Fruit fly (Drosophila melanogaster) whole organism, prepupa: ENCODE measurements around the gene Elovl7.

Experiments used
- Blimp-1 ChIP-seq: fragments of 200-800 bp; sonication (Bioruptor generic); optimal IDR thresholded peaks from 3 replicates; lab custom pipeline; 2017; ENCODE audit warnings: missing biosample characterization, missing genetic modification characterization, mild to moderate bottlenecking, moderate library complexity, missing genetic modification reagents
- CG10669 ChIP-seq: fragments of 200-800 bp; sonication (Bioruptor generic); optimal IDR thresholded peaks from 3 replicates; lab custom pipeline; 2018; ENCODE audit warnings: missing biosample characterization, mild to moderate bottlenecking, missing genetic modification characterization, moderate library complexity
- CG11762 ChIP-seq: fragments of 200-800 bp; sonication (Bioruptor generic); optimal IDR thresholded peaks from 3 replicates; lab custom pipeline; 2016; ENCODE audit warnings: missing biosample characterization, missing genetic modification characterization; ENCODE audit not compliant: insufficient read depth
- CG11902 ChIP-seq: fragments of 200-800 bp; sonication (Bioruptor generic); optimal IDR thresholded peaks from 3 replicates; lab custom pipeline; 2016; ENCODE audit warnings: missing biosample characterization, missing genetic modification characterization
- CG15336 ChIP-seq: fragments of 200-800 bp; sonication (Bioruptor generic); IDR thresholded peaks from 2 replicates; pipeline ENCODE4 v1.3.6; 2022; ENCODE audit warnings: missing biosample characterization, missing genetic modification characterization
- CG1621 ChIP-seq: fragments of 200-800 bp; sonication (Bioruptor generic); optimal IDR thresholded peaks from 3 replicates; lab custom pipeline; 2018; ENCODE audit warnings: missing biosample characterization, mild to moderate bottlenecking, missing genetic modification characterization
- CG16779 ChIP-seq: fragments of 200-800 bp; sonication (Bioruptor generic); optimal IDR thresholded peaks from 3 replicates; lab custom pipeline; 2017; ENCODE audit warnings: missing biosample characterization, mild to moderate bottlenecking, missing genetic modification characterization
- CG3032 ChIP-seq: fragments of 200-800 bp; optimal IDR thresholded peaks from 2 replicates; lab custom pipeline; 2019; ENCODE audit warnings: missing biosample characterization, mild to moderate bottlenecking, missing genetic modification characterization, moderate library complexity
- CG31627 ChIP-seq: fragments of 200-800 bp; sonication (Bioruptor generic); optimal IDR thresholded peaks from 3 replicates; lab custom pipeline; 2016; ENCODE audit warnings: missing biosample characterization, missing genetic modification characterization
- CG3919 ChIP-seq: fragments of 200-800 bp; sonication (Bioruptor generic); optimal IDR thresholded peaks from 3 replicates; lab custom pipeline; 2016; ENCODE audit warnings: missing biosample characterization, missing genetic modification characterization
- CG4318 ChIP-seq: fragments of 200-800 bp; sonication (Bioruptor generic); optimal IDR thresholded peaks from 3 replicates; lab custom pipeline; 2017; ENCODE audit warnings: missing biosample characterization, mild to moderate bottlenecking, missing genetic modification characterization
- CG6163 ChIP-seq: fragments of 200-800 bp; sonication (Bioruptor generic); IDR thresholded peaks from 3 replicates; pipeline ENCODE4 v1.3.6; 2022; ENCODE audit warnings: missing biosample characterization, missing genetic modification characterization
- CG6276 ChIP-seq: fragments of 200-800 bp; sonication (Bioruptor generic); optimal IDR thresholded peaks from 2 replicates; lab custom pipeline; 2017; ENCODE audit warnings: missing biosample characterization, mild to moderate bottlenecking, missing genetic modification characterization
- CG6792 ChIP-seq: fragments of 200-800 bp; sonication (Bioruptor generic); optimal IDR thresholded peaks from 3 replicates; lab custom pipeline; 2016; ENCODE audit warnings: missing biosample characterization, missing genetic modification characterization
- CG6808 ChIP-seq: fragments of 200-800 bp; sonication (Bioruptor generic); optimal IDR thresholded peaks from 3 replicates; lab custom pipeline; 2017; ENCODE audit warnings: missing biosample characterization, missing genetic modification characterization, mild to moderate bottlenecking, moderate library complexity, missing genetic modification reagents
- CG6854 ChIP-seq: fragments of 200-800 bp; sonication (Bioruptor generic); optimal IDR thresholded peaks from 2 replicates; lab custom pipeline; 2017; ENCODE audit warnings: missing biosample characterization, mild to moderate bottlenecking, missing genetic modification characterization
- CG7368 ChIP-seq: fragments of 200-800 bp; sonication (Bioruptor generic); optimal IDR thresholded peaks from 3 replicates; lab custom pipeline; 2016; ENCODE audit warnings: missing biosample characterization, missing genetic modification characterization
- CG8119 ChIP-seq: fragments of 200-800 bp; sonication (Bioruptor generic); IDR thresholded peaks from 3 replicates; pipeline ENCODE4 v1.3.6; 2022; ENCODE audit warnings: missing biosample characterization, missing genetic modification characterization
- CG8319 ChIP-seq: fragments of 200-800 bp; sonication (Bioruptor generic); optimal IDR thresholded peaks from 3 replicates; lab custom pipeline; 2016; ENCODE audit warnings: missing biosample characterization, missing genetic modification characterization
- CG8632 ChIP-seq: fragments of 200-800 bp; sonication (Bioruptor generic); optimal IDR thresholded peaks from 3 replicates; lab custom pipeline; 2016; ENCODE audit warnings: missing biosample characterization, missing genetic modification characterization
- CG9139 ChIP-seq: fragments of 200-800 bp; sonication (Bioruptor generic); optimal IDR thresholded peaks from 3 replicates; lab custom pipeline; 2017; ENCODE audit warnings: missing biosample characterization, mild to moderate bottlenecking, missing genetic modification characterization
- Ets21C ChIP-seq: fragments of 200-800 bp; sonication (Bioruptor generic); optimal IDR thresholded peaks from 3 replicates; lab custom pipeline; 2016; ENCODE audit warnings: missing biosample characterization, missing genetic modification characterization
- Hr4 ChIP-seq: fragments of 200-800 bp; sonication (Bioruptor generic); optimal IDR thresholded peaks from 3 replicates; lab custom pipeline; 2016; ENCODE audit warnings: missing biosample characterization, missing genetic modification characterization
- Lpt ChIP-seq: fragments of 200-800 bp; sonication (Bioruptor generic); optimal IDR thresholded peaks from 3 replicates; lab custom pipeline; 2016; ENCODE audit warnings: missing biosample characterization, missing genetic modification characterization
- OdsH ChIP-seq: fragments of 200-800 bp; sonication (Bioruptor generic); optimal IDR thresholded peaks from 3 replicates; lab custom pipeline; 2016; ENCODE audit warnings: missing biosample characterization, missing genetic modification characterization
- Sox102F ChIP-seq: fragments of 200-800 bp; sonication (Bioruptor generic); optimal IDR thresholded peaks from 2 replicates; lab custom pipeline; 2016; ENCODE audit warnings: missing biosample characterization, mild to moderate bottlenecking, missing genetic modification characterization
- Sox15 ChIP-seq: fragments of 200-800 bp; sonication (Bioruptor generic); optimal IDR thresholded peaks from 3 replicates; lab custom pipeline; 2016; ENCODE audit warnings: missing biosample characterization, missing genetic modification characterization
- achi ChIP-seq: fragments of 200-800 bp; sonication (Bioruptor generic); optimal IDR thresholded peaks from 3 replicates; lab custom pipeline; 2016; ENCODE audit warnings: missing biosample characterization, missing genetic modification characterization
- cyc ChIP-seq: fragments of 200-800 bp; sonication (Bioruptor generic); optimal IDR thresholded peaks from 3 replicates; lab custom pipeline; 2016; ENCODE audit warnings: missing biosample characterization, missing genetic modification characterization
- dac ChIP-seq: fragments of 200-800 bp; sonication (Bioruptor generic); optimal IDR thresholded peaks from 2 replicates; lab custom pipeline; 2017; ENCODE audit warnings: missing biosample characterization, mild to moderate bottlenecking, missing genetic modification characterization
- dsx ChIP-seq: fragments of 200-800 bp; optimal IDR thresholded peaks from 3 replicates; lab custom pipeline; 2019; ENCODE audit warnings: missing biosample characterization, mild to moderate bottlenecking, missing genetic modification characterization, moderate library complexity; ENCODE audit not compliant: poor library complexity, severe bottlenecking
- eg ChIP-seq: fragments of 200-800 bp; sonication (Bioruptor generic); IDR thresholded peaks from 3 replicates; pipeline ENCODE4 v1.3.6; 2022; ENCODE audit warnings: missing biosample characterization, missing genetic modification characterization
- esn ChIP-seq: fragments of 200-800 bp; sonication (Bioruptor generic); optimal IDR thresholded peaks from 2 replicates; lab custom pipeline; 2016; ENCODE audit warnings: missing biosample characterization, mild to moderate bottlenecking, missing genetic modification characterization, moderate library complexity
- fd59A ChIP-seq: fragments of 200-800 bp; sonication (Bioruptor generic); optimal IDR thresholded peaks from 2 replicates; lab custom pipeline; 2017; ENCODE audit warnings: missing biosample characterization, mild to moderate bottlenecking, missing genetic modification characterization, missing genetic modification reagents
- fd85E ChIP-seq: fragments of 200-800 bp; sonication (Bioruptor generic); optimal IDR thresholded peaks from 3 replicates; lab custom pipeline; 2016; ENCODE audit warnings: missing biosample characterization, missing genetic modification characterization
- ss ChIP-seq, 2 experiments: fragments of 200-800 bp; sonication (Bioruptor generic); optimal IDR thresholded peaks; 2 replicates in 1 of 2; 3 replicates in 1 of 2; lab custom pipeline; 2017 to 2018; ENCODE audit warnings: mild to moderate bottlenecking in 2 of 2, missing biosample characterization in 2 of 2, missing genetic modification characterization in 2 of 2, moderate library complexity in 1 of 2
- svp ChIP-seq: fragments of 200-800 bp; sonication (Bioruptor generic); peaks from one replicate; lab custom pipeline; 2016; ENCODE audit warnings: missing biosample characterization, missing genetic modification characterization

Elovl7 gene

DNA sequence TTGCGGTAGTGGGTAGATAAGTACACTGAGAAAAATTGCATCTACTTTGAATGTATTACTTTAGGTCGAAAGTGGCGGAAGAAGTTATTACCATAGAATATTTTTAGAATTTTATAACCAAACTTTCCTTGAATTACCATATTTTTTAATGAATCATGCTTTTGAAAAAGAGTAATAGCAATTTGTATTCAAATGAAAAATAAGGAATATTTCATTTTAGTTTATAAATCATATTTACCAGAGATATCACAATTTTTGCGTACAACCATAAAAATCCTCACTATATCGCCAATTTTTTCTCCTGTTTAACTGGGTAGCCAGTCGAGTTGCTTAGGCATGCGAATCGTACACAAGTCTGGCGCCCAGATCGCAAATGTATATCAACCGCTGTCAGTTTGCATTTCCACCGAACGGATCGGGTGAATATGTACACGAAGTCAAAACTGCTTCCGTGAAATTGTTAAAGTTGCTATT lies 25.9 kb downstream of the Elovl7 start (continued):
- TF ChIP-seq CG4318 (GFP tag; lab: Kevin White, UChicago) = peak; percentile 81
- no peak for TF ChIP-seq CG6854
- no peak for TF ChIP-seq Blimp-1 (GFP tag; lab: Kevin White, UChicago)
- peak; percentile 81 for TF ChIP-seq Hr4
- peak; percentile 87 for TF ChIP-seq eg (GFP tag; lab: Robert Waterston, UW)
- TF ChIP-seq Sox15 = peak; percentile 13
- TF ChIP-seq dac (GFP tag; lab: Kevin White, UChicago) = peak; percentile 58
- TF ChIP-seq CG3032 (tag; lab: Kevin White, UChicago) = peak; percentile 84

dm6 chr3R:7968958-7969701 lies 26.5 kb downstream of the Elovl7 start:
- TF ChIP-seq CG6163 (GFP tag; lab: Robert Waterston, UW) (no peak; the same call in 2 of the 3 replicates), dac (GFP tag; lab: Kevin White, UChicago) (no peak), OdsH (GFP tag; lab: Kevin White, UChicago) (no peak), CG8632 (no peak), Hr4 (no peak), achi (GFP tag; lab: Kevin White, UChicago) (no peak), CG8119 (GFP tag; lab: Robert Waterston, UW) (no peak), CG6792 (GFP tag; lab: Kevin White, UChicago) (no peak), dsx (GFP tag; lab: Kevin White, UChicago) (peak; percentile 98), CG8319 (GFP tag; lab: Kevin White, UChicago) (no peak), CG11762 (no peak), CG4318 (GFP tag; lab: Kevin White, UChicago) (no peak), CG6854 (peak; percentile 20), svp (GFP tag; lab: Kevin White, UChicago) (peak; percentile 95)

DNA sequence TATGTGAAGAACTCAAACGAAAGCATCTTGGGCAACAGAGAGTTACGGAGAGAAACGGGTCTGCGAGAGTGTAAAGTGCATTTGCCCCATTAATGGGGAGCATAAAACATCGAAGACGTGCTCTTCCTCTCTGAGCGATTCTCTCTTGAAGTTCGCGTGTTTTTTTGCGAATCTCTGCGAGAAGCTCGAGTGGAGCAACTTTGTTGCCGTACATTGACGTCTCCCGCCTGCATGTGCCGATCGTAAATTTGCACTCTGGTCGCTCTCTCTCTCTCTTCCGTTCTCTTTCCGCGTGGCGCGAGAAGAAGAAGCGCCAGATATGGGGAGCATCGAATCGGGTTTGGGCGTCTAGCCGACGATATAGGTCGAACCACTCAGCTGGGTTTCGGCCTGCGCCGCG lies 27.9 kb downstream of the Elovl7 start:
- TF ChIP-seq CG31627 (no peak), cyc (no peak), CG1621 (tag; lab: Kevin White, UChicago) (no peak), eg (GFP tag; lab: Robert Waterston, UW) (peak; percentile 75; the same call in 2 of the 3 replicates), CG15336 (GFP tag; lab: Robert Waterston, UW) (peak; percentile 75), CG16779 (tag; lab: Kevin White, UChicago) (peak; percentile 46), CG11902 (GFP tag; lab: Kevin White, UChicago) (no peak), CG11762 (no peak), CG6163 (GFP tag; lab: Robert Waterston, UW) (peak; percentile 49; the same call in 1 of the 3 replicates), CG3919 (GFP tag; lab: Kevin White, UChicago) (peak; percentile 20), CG9139 (GFP tag; lab: Kevin White, UChicago) (peak; percentile 56), CG4318 (GFP tag; lab: Kevin White, UChicago) (no peak), fd59A (GFP tag; lab: Kevin White, UChicago) (no peak), CG6276 (GFP tag; lab: Kevin White, UChicago) (no peak), Lpt (GFP tag; lab: Kevin White, UChicago) (peak; percentile 51), CG8319 (GFP tag; lab: Kevin White, UChicago) (no peak), Ets21C (no peak), ss (GFP tag; optimal IDR thresholded peaks at IDR 0.05; lab: Kevin White, UChicago) (peak; percentile 51 to 81), svp (GFP tag; lab: Kevin White, UChicago) (peak; percentile 67), CG6854 (peak; percentile 83), CG7368 (GFP tag; lab: Kevin White, UChicago) (no peak), CG10669 (no peak), dsx (GFP tag; lab: Kevin White, UChicago) (peak; percentile 100), Sox102F (GFP tag; lab: Kevin White, UChicago) (peak; percentile 24), fd85E (GFP tag; lab: Kevin White, UChicago) (no peak), CG8119 (GFP tag; lab: Robert Waterston, UW) (peak; percentile 71; the same call in 2 of the 3 replicates), esn (GFP tag; lab: Kevin White, UChicago) (no peak), CG6808 (peak; percentile 28)
- TF ChIP-seq, all 60 proteins: peak for 14
